Worm (Caenorhabditis elegans): ENCODE data around the gene plc-1.

The plc-1 gene

DNA sequence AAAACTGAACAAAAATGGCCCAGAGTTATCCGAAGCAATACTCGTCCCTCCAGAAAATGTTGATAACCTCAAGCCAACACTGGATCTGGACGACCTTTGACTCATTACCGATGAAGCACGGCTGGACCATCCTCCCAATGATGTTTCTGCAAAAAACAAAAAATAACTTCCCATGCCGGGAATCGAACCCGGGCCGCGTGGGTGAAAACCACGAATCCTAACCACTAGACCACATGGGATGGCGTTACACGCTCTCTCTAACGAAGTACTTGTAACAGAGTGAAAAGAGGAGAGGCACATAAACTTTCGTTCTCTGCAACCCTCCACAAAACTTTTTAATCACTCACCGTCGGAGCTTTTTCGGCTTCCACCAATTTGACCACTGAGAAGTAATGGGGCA lies 17.3 kb downstream of the plc-1 start (continued):
- no peak for TF ChIP-seq pros-1 (tag; optimal IDR thresholded peaks at IDR 0.05)
- TF ChIP-seq ahr-1 (tag; optimal IDR thresholded peaks at IDR 0.05) = peak; percentile 71
- no peak for TF ChIP-seq elt-4 (tag; optimal IDR thresholded peaks at IDR 0.05)
- TF ChIP-seq sdc-2 (tag; optimal IDR thresholded peaks at IDR 0.05) = peak; percentile 71
- TF ChIP-seq pha-2 (tag; optimal IDR thresholded peaks at IDR 0.05) = no peak
- no peak for TF ChIP-seq unc-55 (GFP tag; optimal IDR thresholded peaks at IDR 0.05)
- TF ChIP-seq hlh-15 (tag; optimal IDR thresholded peaks at IDR 0.05) = no peak
- TF ChIP-seq C38D4.7 (GFP tag; optimal IDR thresholded peaks at IDR 0.05) = peak; percentile 52
- TF ChIP-seq ceh-6 (GFP tag; optimal IDR thresholded peaks at IDR 0.05) = peak; percentile 72
- TF ChIP-seq hlh-13 (GFP tag; optimal IDR thresholded peaks at IDR 0.05) = peak; percentile 35
- peak; percentile 43 for TF ChIP-seq pat-9 (tag; optimal IDR thresholded peaks at IDR 0.05)
- peak; percentile 14 for TF ChIP-seq ceh-14 (tag; optimal IDR thresholded peaks at IDR 0.05)
- TF ChIP-seq ceh-24 (tag; optimal IDR thresholded peaks at IDR 0.05) = no peak
- peak; percentile 29 for TF ChIP-seq ceh-48 (tag; optimal IDR thresholded peaks at IDR 0.05)
- TF ChIP-seq ceh-9 (tag; optimal IDR thresholded peaks at IDR 0.05) = peak; percentile 29
- peak; percentile 62 for TF ChIP-seq Y22D7AL.16 (tag; optimal IDR thresholded peaks at IDR 0.05)
- TF ChIP-seq unc-42 (tag; optimal IDR thresholded peaks at IDR 0.05) = no peak
- no peak for TF ChIP-seq T23F11.4 (GFP tag; optimal IDR thresholded peaks at IDR 0.05)
- peak; percentile 57 for TF ChIP-seq che-1 (tag; optimal IDR thresholded peaks at IDR 0.05)
- no peak for TF ChIP-seq unc-3 (GFP tag; conservative IDR thresholded peaks at IDR 0.05)
- no peak for TF ChIP-seq unc-3 (tag; optimal IDR thresholded peaks at IDR 0.05)
- peak; percentile 43 for TF ChIP-seq sox-4 (tag; optimal IDR thresholded peaks at IDR 0.05)
- peak; percentile 48 for TF ChIP-seq ceh-31 (tag; optimal IDR thresholded peaks at IDR 0.05)
- TF ChIP-seq pqm-1 (tag; optimal IDR thresholded peaks at IDR 0.05) = no peak
- peak; percentile 30 for TF ChIP-seq ztf-16 (tag; optimal IDR thresholded peaks at IDR 0.05)
- TF ChIP-seq ama-1 (optimal IDR thresholded peaks at IDR 0.05) = no peak
- no peak for TF ChIP-seq nfya-1 (tag; optimal IDR thresholded peaks at IDR 0.05)
- TF ChIP-seq lin-11 (tag; optimal IDR thresholded peaks at IDR 0.05) = peak; percentile 45
- TF ChIP-seq dve-1 (tag; optimal IDR thresholded peaks at IDR 0.05) = peak; percentile 50
- peak; percentile 38 for TF ChIP-seq tbx-2 (tag; optimal IDR thresholded peaks at IDR 0.05)
- TF ChIP-seq ceh-45 (GFP tag; IDR thresholded peaks at IDR 0.05) = no peak
- no peak for TF ChIP-seq fkh-10 (GFP tag; optimal IDR thresholded peaks at IDR 0.05)
- peak; percentile 58 for TF ChIP-seq gmeb-2 (tag; optimal IDR thresholded peaks at IDR 0.05)
- peak; percentile 3 for TF ChIP-seq ceh-2 (tag; optimal IDR thresholded peaks at IDR 0.05)
- peak; percentile 43 for TF ChIP-seq syd-9 (tag; optimal IDR thresholded peaks at IDR 0.05)
- no peak for TF ChIP-seq K09A11.1 (tag; optimal IDR thresholded peaks at IDR 0.05; ENCODE audit: insufficient read depth)
- no peak for TF ChIP-seq dmd-4 (tag; optimal IDR thresholded peaks at IDR 0.05; ENCODE audit: borderline replicate concordance)

ce11 chrX:10820511-10820910 lies 17.9 kb downstream of the plc-1 start, which contains the start of gene F31B12.3:
Gene F31B12.3 (minus strand): TSS chrX:10820611.
- TF ChIP-seq nhr-11 (tag; optimal IDR thresholded peaks at IDR 0.05) = no peak
- no peak for TF ChIP-seq ceh-22 (tag; optimal IDR thresholded peaks at IDR 0.05)
- no peak for TF ChIP-seq hlh-13 (GFP tag; optimal IDR thresholded peaks at IDR 0.05)
- no peak for TF ChIP-seq tbx-7 (tag; optimal IDR thresholded peaks at IDR 0.05)
- no peak for TF ChIP-seq ref-2 (tag; optimal IDR thresholded peaks at IDR 0.05)
- TF ChIP-seq fkh-10 (GFP tag; optimal IDR thresholded peaks at IDR 0.05) = no peak
- no peak for TF ChIP-seq ztf-16 (tag; optimal IDR thresholded peaks at IDR 0.05)
- TF ChIP-seq ahr-1 (tag; optimal IDR thresholded peaks at IDR 0.05) = no peak
- no peak for TF ChIP-seq hlh-6 (tag; optimal IDR thresholded peaks at IDR 0.05)
- TF ChIP-seq dmd-4 (tag; optimal IDR thresholded peaks at IDR 0.05; ENCODE audit: borderline replicate concordance) = no peak
- TF ChIP-seq ceh-31 (tag; optimal IDR thresholded peaks at IDR 0.05) = no peak
- TF ChIP-seq pha-4 (tag; optimal IDR thresholded peaks at IDR 0.05) = no peak
- TF ChIP-seq F13H6.1 (tag; optimal IDR thresholded peaks at IDR 0.05) = no peak
- no peak for TF ChIP-seq sox-4 (tag; optimal IDR thresholded peaks at IDR 0.05)
- TF ChIP-seq K09A11.1 (tag; optimal IDR thresholded peaks at IDR 0.05; ENCODE audit: insufficient read depth) = no peak

Data from whole organism, late embryonic.